Fruit fly (Drosophila melanogaster): ENCODE results near the gene moi.

moi gene

dm6 chr3R:18226043-18226808 is 29.1 kb upstream of the moi start, which contains the start of the genes CG7168 and Mdh2 (continued):
- TF ChIP-seq ab (GFP tag; optimal IDR thresholded peaks at IDR 0.05) (no peak), CG16813 (GFP tag; IDR thresholded peaks at IDR 0.05; ENCODE audit: partially characterized antibody) (peak; percentile 81), HmgD (GFP tag; optimal IDR thresholded peaks at IDR 0.05) (peak; percentile 2), CG8089 (GFP tag; optimal IDR thresholded peaks at IDR 0.05) (no peak), Mad (GFP tag; optimal IDR thresholded peaks at IDR 0.05) (no peak), nmo (GFP tag; optimal IDR thresholded peaks at IDR 0.05) (peak; percentile 47), sug (tag; optimal IDR thresholded peaks at IDR 0.05) (peak; percentile 25), grau (tag; optimal IDR thresholded peaks at IDR 0.05) (peak; percentile 1), CG11560 (tag; IDR thresholded peaks at IDR 0.05) (peak; percentile 80; the same call in 2 of the 3 replicates), Awh (GFP tag; IDR thresholded peaks at IDR 0.05) (no peak), salm (tag; optimal IDR thresholded peaks at IDR 0.05) (no peak), CG8924 (tag; optimal IDR thresholded peaks at IDR 0.05) (no peak), hb (GFP tag; IDR thresholded peaks at IDR 0.05; ENCODE audit: partially characterized antibody) (peak; percentile 82), CG8388 (GFP tag; optimal IDR thresholded peaks at IDR 0.05) (no peak), E2f1 (GFP tag; IDR thresholded peaks at IDR 0.05) (no peak), CG3726 (GFP tag; IDR thresholded peaks at IDR 0.05) (no peak), Six4 (GFP tag; optimal IDR thresholded peaks at IDR 0.05) (no peak), onecut (GFP tag; IDR thresholded peaks at IDR 0.05) (no peak), hkb (optimal IDR thresholded peaks at IDR 0.05) (no peak), hkb (GFP tag; IDR thresholded peaks at IDR 0.05) (no peak), CG7963 (GFP tag; IDR thresholded peaks at IDR 0.05; ENCODE audit: partially characterized antibody) (peak; percentile 90), maf-S (GFP tag; optimal IDR thresholded peaks at IDR 0.05) (no peak), Ptx1 (GFP tag; IDR thresholded peaks at IDR 0.05) (no peak), CG14860 (GFP tag; IDR thresholded peaks at IDR 0.05; ENCODE audit: partially characterized antibody) (peak; percentile 79), Hr78 (GFP tag; optimal IDR thresholded peaks at IDR 0.05) (no peak), Max (GFP tag; optimal IDR thresholded peaks at IDR 0.05) (no peak), lbe (GFP tag; optimal IDR thresholded peaks at IDR 0.05) (no peak), NFAT (GFP tag; IDR thresholded peaks at IDR 0.05) (no peak), Hr3 (GFP tag; optimal IDR thresholded peaks at IDR 0.05) (no peak), ato (GFP tag; IDR thresholded peaks at IDR 0.05; ENCODE audit: partially characterized antibody) (peak; percentile 91), CG12104 (GFP tag; optimal IDR thresholded peaks at IDR 0.05) (no peak), Scr (GFP tag; IDR thresholded peaks at IDR 0.05; ENCODE audit: partially characterized antibody) (peak; percentile 84), Stat92E (GFP tag; optimal IDR thresholded peaks at IDR 0.05) (no peak), CG7745 (tag; optimal IDR thresholded peaks at IDR 0.05) (no peak), pum (GFP tag; optimal IDR thresholded peaks at IDR 0.05) (no peak), Pdp1 (GFP tag; optimal IDR thresholded peaks at IDR 0.05) (peak in 1 of 2 experiments; percentile 96), CG10321 (GFP tag; IDR thresholded peaks at IDR 0.05) (no peak), Bteb2 (GFP tag; optimal IDR thresholded peaks at IDR 0.05) (no peak), mirr (GFP tag; optimal IDR thresholded peaks at IDR 0.05) (peak; percentile 21), CG9817 (tag; optimal IDR thresholded peaks at IDR 0.05) (no peak), CTCF (GFP tag; optimal IDR thresholded peaks at IDR 0.05) (peak; percentile 9), CoRest (tag; optimal IDR thresholded peaks at IDR 0.05) (peak; percentile 15), Lhr (GFP tag; optimal IDR thresholded peaks at IDR 0.05) (peak; percentile 16), CG42726 (GFP tag; IDR thresholded peaks at IDR 0.05; ENCODE audit: partially characterized antibody) (peak; percentile 79), pzg (GFP tag; optimal IDR thresholded peaks at IDR 0.05) (peak; percentile 77), lmd (GFP tag; IDR thresholded peaks at IDR 0.05) (no peak; the same call in 1 of the 2 replicates), Lim3 (GFP tag; IDR thresholded peaks at IDR 0.05) (no peak), CG1603 (tag; optimal IDR thresholded peaks at IDR 0.05) (peak; percentile 53), Dip3 (GFP tag; optimal IDR thresholded peaks at IDR 0.05) (no peak), Dip2 (GFP tag; IDR thresholded peaks at IDR 0.05) (no peak)

All from whole organism, embryonic.